Fruit fly (Drosophila melanogaster): Measurements from ENCODE around the gene indra.

DNA sequence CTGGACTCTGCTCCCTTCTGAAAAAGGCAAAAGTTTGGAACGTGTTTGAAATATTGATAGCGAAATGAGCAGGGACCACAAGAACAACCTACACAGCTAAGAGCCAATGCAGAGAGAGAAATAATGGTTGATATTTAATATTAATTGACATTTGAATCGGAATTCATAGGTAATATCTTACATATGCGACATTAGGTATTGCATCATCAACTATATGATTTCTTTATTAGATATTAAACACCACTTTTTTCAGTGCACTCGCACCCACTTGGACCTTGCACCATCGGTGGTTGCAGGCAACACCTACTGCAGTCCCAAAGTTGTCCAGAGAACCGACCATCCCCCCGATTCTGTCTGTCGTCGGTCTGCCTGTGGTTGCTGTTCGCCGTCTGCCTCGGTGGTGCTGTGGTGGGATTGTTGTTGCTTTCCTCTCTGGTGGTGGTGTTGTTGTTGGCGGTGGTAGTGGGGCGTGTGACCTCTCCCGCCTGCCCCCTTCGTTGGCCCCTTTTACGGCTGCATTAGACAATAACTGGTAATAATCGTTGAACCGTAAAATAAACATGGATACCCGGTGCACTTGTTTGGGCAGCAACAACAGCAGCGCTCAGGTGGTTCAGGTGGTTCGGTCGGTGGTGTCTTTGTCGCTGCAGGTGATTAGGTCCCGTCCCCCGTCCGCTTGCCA, 36.8 kb upstream of the indra start:
- TF ChIP-seq sens-2 (GFP tag; IDR thresholded peaks at IDR 0.05) (peak; percentile 49; the same call in 1 of the 2 replicates), Hmr (GFP tag; optimal IDR thresholded peaks at IDR 0.05) (peak; percentile 51), CTCF (GFP tag; optimal IDR thresholded peaks at IDR 0.05) (no peak), shn (GFP tag; optimal IDR thresholded peaks at IDR 0.05) (no peak), lola (GFP tag; optimal IDR thresholded peaks at IDR 0.05) (peak in 1 of 3 experiments; percentile 72), NFAT (GFP tag; IDR thresholded peaks at IDR 0.05) (no peak), ATbp (GFP tag; optimal IDR thresholded peaks at IDR 0.05) (peak; percentile 56), exex (tag; optimal IDR thresholded peaks at IDR 0.05) (no peak), CG13624 (GFP tag; optimal IDR thresholded peaks at IDR 0.05) (no peak)

All from whole organism, embryonic.